Fruit fly (Drosophila melanogaster) whole organism, embryonic: Measurements from ENCODE around the gene CG11596.

ENCODE experiments used
- ATbp ChIP-seq: fragments of 200-800 bp; sonication (Bioruptor generic); optimal IDR thresholded peaks from 2 replicates; lab custom pipeline; 2017; ENCODE audit warnings: missing biosample characterization, mild to moderate bottlenecking, missing genetic modification characterization, missing genetic modification reagents
- Atf6 ChIP-seq: fragments of 200-800 bp; sonication (Bioruptor generic); IDR thresholded peaks from 2 replicates; pipeline ENCODE4 v1.3.6; 2022; ENCODE audit warnings: missing biosample characterization, missing genetic modification characterization
- CG11093 ChIP-seq: fragments of 200-800 bp; sonication (Bioruptor generic); IDR thresholded peaks from 3 replicates; pipeline ENCODE4 v1.3.6; 2022; ENCODE audit warnings: missing biosample characterization, missing genetic modification characterization
- CG12769 ChIP-seq: fragments of 200-800 bp; sonication (Bioruptor generic); optimal IDR thresholded peaks from 2 replicates; lab custom pipeline; 2019; ENCODE audit warnings: missing biosample characterization, mild to moderate bottlenecking, missing genetic modification characterization, moderate library complexity
- CG14965 ChIP-seq: fragments of 200-800 bp; sonication (Bioruptor generic); optimal IDR thresholded peaks from 2 replicates; lab custom pipeline; 2016; ENCODE audit warnings: missing biosample characterization, missing genetic modification characterization, borderline replicate concordance
- CG16813 ChIP-seq: fragments of 200-800 bp; sonication (Bioruptor generic); IDR thresholded peaks from 3 replicates; pipeline ENCODE4 v1.3.6; 2022; ENCODE audit warnings: missing biosample characterization, missing genetic modification characterization; ENCODE audit not compliant: partially characterized antibody
- CG17328 ChIP-seq: fragments of 200-800 bp; sonication (Bioruptor generic); IDR thresholded peaks from 2 replicates; pipeline ENCODE4 v1.3.6; 2022; ENCODE audit warnings: missing biosample characterization, missing genetic modification characterization
- CG18599 ChIP-seq: fragments of 200-800 bp; sonication (Bioruptor generic); optimal IDR thresholded peaks from 3 replicates; lab custom pipeline; 2017; ENCODE audit warnings: missing biosample characterization, missing genetic modification characterization, mild to moderate bottlenecking, moderate library complexity, missing genetic modification reagents
- CG2678 ChIP-seq: fragments of 200-800 bp; sonication (Bioruptor generic); optimal IDR thresholded peaks from 3 replicates; lab custom pipeline; 2019; ENCODE audit warnings: missing biosample characterization, mild to moderate bottlenecking, missing genetic modification characterization, moderate library complexity
- CG2712 ChIP-seq: fragments of 200-800 bp; optimal IDR thresholded peaks from 3 replicates; lab custom pipeline; 2019; ENCODE audit warnings: missing biosample characterization, mild to moderate bottlenecking, missing genetic modification characterization, moderate library complexity
- CG32767 ChIP-seq: fragments of 200-800 bp; sonication (Bioruptor generic); IDR thresholded peaks from 2 replicates; pipeline ENCODE4 v1.3.6; 2022; ENCODE audit warnings: missing biosample characterization, missing genetic modification characterization
- CG3407 ChIP-seq: fragments of 200-800 bp; sonication (Bioruptor generic); optimal IDR thresholded peaks from 2 replicates; lab custom pipeline; 2018; ENCODE audit warnings: missing biosample characterization, mild to moderate bottlenecking, missing genetic modification characterization
- CG3726 ChIP-seq: fragments of 200-800 bp; sonication (Bioruptor generic); IDR thresholded peaks from 3 replicates; pipeline ENCODE4, ENCODE4 v1.3.6; 2022; ENCODE audit warnings: missing biosample characterization, missing genetic modification characterization
- CG7786 ChIP-seq: fragments of 200-800 bp; sonication (Bioruptor generic); optimal IDR thresholded peaks from 2 replicates; lab custom pipeline; 2016; ENCODE audit warnings: missing biosample characterization, missing genetic modification characterization
- CG8089 ChIP-seq: fragments of 200-800 bp; sonication (Bioruptor generic); optimal IDR thresholded peaks from 3 replicates; lab custom pipeline; 2016; ENCODE audit warnings: missing biosample characterization, missing genetic modification characterization
- CG8388 ChIP-seq: fragments of 200-800 bp; sonication (Bioruptor generic); optimal IDR thresholded peaks from 2 replicates; lab custom pipeline; 2019; ENCODE audit warnings: missing biosample characterization, mild to moderate bottlenecking, missing genetic modification characterization, moderate library complexity
- D19B ChIP-seq: fragments of 200-800 bp; sonication (Bioruptor generic); optimal IDR thresholded peaks from 2 replicates; lab custom pipeline; 2017; ENCODE audit warnings: missing biosample characterization, mild to moderate bottlenecking, missing genetic modification characterization
- Fer1 ChIP-seq: fragments of 200-800 bp; sonication (Bioruptor generic); optimal IDR thresholded peaks from 2 replicates; lab custom pipeline; 2017; ENCODE audit warnings: missing biosample characterization, mild to moderate bottlenecking, missing genetic modification characterization
- Fer3 ChIP-seq: fragments of 200-800 bp; sonication (Bioruptor generic); optimal IDR thresholded peaks from 2 replicates; lab custom pipeline; 2018; ENCODE audit warnings: missing biosample characterization, mild to moderate bottlenecking, missing genetic modification characterization, moderate library complexity
- HLH3B ChIP-seq: fragments of 200-800 bp; sonication (Bioruptor generic); IDR thresholded peaks from 2 replicates; pipeline ENCODE4 v1.3.6; 2022; ENCODE audit warnings: missing biosample characterization, missing genetic modification characterization
- Hey ChIP-seq: fragments of 200-800 bp; sonication (Bioruptor generic); optimal IDR thresholded peaks from 3 replicates; lab custom pipeline; 2018; ENCODE audit warnings: missing biosample characterization, mild to moderate bottlenecking, missing genetic modification characterization
- Hr51 ChIP-seq, 2 experiments: fragments of 200-800 bp; sonication (Bioruptor generic); optimal IDR thresholded peaks; 2 replicates in 1 of 2; 3 replicates in 1 of 2; lab custom pipeline; 2016 to 2018; ENCODE audit warnings: missing biosample characterization in 2 of 2, missing genetic modification characterization in 2 of 2, mild to moderate bottlenecking in 1 of 2, moderate library complexity in 1 of 2
- MESR4 ChIP-seq: fragments of 200-800 bp; sonication (Bioruptor generic); optimal IDR thresholded peaks from 2 replicates; lab custom pipeline; 2018; ENCODE audit warnings: missing biosample characterization, mild to moderate bottlenecking, missing genetic modification characterization, moderate library complexity
- Mes4 ChIP-seq: fragments of 200-800 bp; sonication (Bioruptor generic); optimal IDR thresholded peaks from 2 replicates; lab custom pipeline; 2016; ENCODE audit warnings: missing biosample characterization, missing genetic modification characterization
- Poxn ChIP-seq: fragments of 200-800 bp; sonication (Bioruptor generic); IDR thresholded peaks from 2 replicates; pipeline ENCODE4 v1.3.6; 2022; ENCODE audit warnings: missing biosample characterization, missing genetic modification characterization
- abd-A ChIP-seq: fragments of 200-800 bp; sonication (Bioruptor generic); optimal IDR thresholded peaks from 3 replicates; lab custom pipeline; 2019; ENCODE audit warnings: missing biosample characterization, mild to moderate bottlenecking, missing genetic modification characterization, moderate library complexity
- bsh ChIP-seq, 2 experiments: fragments of 200-800 bp; sonication (Bioruptor generic); optimal IDR thresholded peaks; 2 replicates each; lab custom pipeline; 2017 to 2018; ENCODE audit warnings: mild to moderate bottlenecking in 2 of 2, missing biosample characterization in 2 of 2, missing genetic modification characterization in 2 of 2, moderate library complexity in 1 of 2
- croc ChIP-seq: fragments of 200-800 bp; sonication (Bioruptor generic); conservative IDR thresholded peaks from 3 replicates; pipeline ENCODE4 v1.3.6; 2022; ENCODE audit warnings: missing biosample characterization, missing genetic modification characterization
- dmrt11E ChIP-seq: fragments of 200-800 bp; sonication (Bioruptor generic); optimal IDR thresholded peaks from 3 replicates; lab custom pipeline; 2018; ENCODE audit warnings: missing biosample characterization, mild to moderate bottlenecking, missing genetic modification characterization, moderate library complexity
- grau ChIP-seq: fragments of 200-800 bp; optimal IDR thresholded peaks from 3 replicates; lab custom pipeline; 2019; ENCODE audit warnings: missing biosample characterization, mild to moderate bottlenecking, missing genetic modification characterization, moderate library complexity
- her ChIP-seq: fragments of 200-800 bp; sonication (Bioruptor generic); optimal IDR thresholded peaks from 2 replicates; lab custom pipeline; 2016; ENCODE audit warnings: missing biosample characterization, missing genetic modification characterization
- lmd ChIP-seq: fragments of 200-800 bp; sonication (Bioruptor generic); IDR thresholded peaks from 2 replicates; pipeline ENCODE4 v1.3.6; 2022; ENCODE audit warnings: missing biosample characterization, missing genetic modification characterization
- nau ChIP-seq: fragments of 200-800 bp; sonication (Bioruptor generic); optimal IDR thresholded peaks from 3 replicates; lab custom pipeline; 2017; ENCODE audit warnings: missing biosample characterization, mild to moderate bottlenecking, missing genetic modification characterization, missing genetic modification reagents
- nerfin-1 ChIP-seq: fragments of 200-800 bp; sonication (Bioruptor generic); optimal IDR thresholded peaks from 3 replicates; lab custom pipeline; 2019; ENCODE audit warnings: missing biosample characterization, mild to moderate bottlenecking, missing genetic modification characterization, moderate library complexity
- nmo ChIP-seq: fragments of 200-800 bp; sonication (Bioruptor generic); optimal IDR thresholded peaks from 2 replicates; lab custom pipeline; 2018; ENCODE audit warnings: missing biosample characterization, mild to moderate bottlenecking, missing genetic modification characterization, moderate library complexity
- org-1 ChIP-seq: fragments of 200-800 bp; sonication (Bioruptor generic); optimal IDR thresholded peaks from 2 replicates; lab custom pipeline; 2017; ENCODE audit warnings: missing biosample characterization, missing genetic modification characterization
- pho ChIP-seq: fragments of 200-800 bp; sonication (Bioruptor generic); optimal IDR thresholded peaks from 2 replicates; lab custom pipeline; 2016; ENCODE audit warnings: missing biosample characterization, missing genetic modification characterization
- pnt ChIP-seq: fragments of 200-800 bp; sonication (Bioruptor generic); optimal IDR thresholded peaks from 3 replicates; lab custom pipeline; 2016; ENCODE audit warnings: missing biosample characterization, missing genetic modification characterization
- ranshi ChIP-seq: fragments of 200-800 bp; sonication (Bioruptor generic); IDR thresholded peaks from 2 replicates; pipeline ENCODE4 v1.3.6; 2022; ENCODE audit warnings: missing biosample characterization, missing genetic modification characterization
- sd ChIP-seq: fragments of 200-800 bp; sonication (Bioruptor generic); optimal IDR thresholded peaks from 3 replicates; lab custom pipeline; 2018; ENCODE audit warnings: missing biosample characterization, mild to moderate bottlenecking, missing genetic modification characterization, moderate library complexity
- sens ChIP-seq: fragments of 200-800 bp; sonication (Bioruptor generic); peaks from one replicate; lab custom pipeline; 2016; ENCODE audit warnings: missing biosample characterization, missing genetic modification characterization
- shn ChIP-seq: fragments of 200-800 bp; sonication (Bioruptor generic); optimal IDR thresholded peaks from 3 replicates; lab custom pipeline; 2016; ENCODE audit warnings: missing biosample characterization, missing genetic modification characterization
- so ChIP-seq: fragments of 200-800 bp; sonication (Bioruptor generic); IDR thresholded peaks from 3 replicates; pipeline ENCODE4 v1.3.6; 2022; ENCODE audit warnings: missing biosample characterization, missing genetic modification characterization
- tin ChIP-seq: fragments of 200-800 bp; sonication (Bioruptor generic); optimal IDR thresholded peaks from 3 replicates; lab custom pipeline; 2016; ENCODE audit warnings: missing biosample characterization, missing genetic modification characterization
- toy ChIP-seq: fragments of 200-800 bp; sonication (Bioruptor generic); IDR thresholded peaks from 2 replicates; pipeline ENCODE4 v1.3.6; 2022; ENCODE audit warnings: missing biosample characterization, missing genetic modification characterization
- twi ChIP-seq: fragments of 200-800 bp; optimal IDR thresholded peaks from 2 replicates; lab custom pipeline; 2019; ENCODE audit warnings: missing biosample characterization, mild to moderate bottlenecking, missing genetic modification characterization, moderate library complexity
- zf30C ChIP-seq: fragments of 200-800 bp; sonication (Bioruptor generic); optimal IDR thresholded peaks from 3 replicates; lab custom pipeline; 2018; ENCODE audit warnings: missing biosample characterization, mild to moderate bottlenecking, missing genetic modification characterization

The CG11596 gene

DNA sequence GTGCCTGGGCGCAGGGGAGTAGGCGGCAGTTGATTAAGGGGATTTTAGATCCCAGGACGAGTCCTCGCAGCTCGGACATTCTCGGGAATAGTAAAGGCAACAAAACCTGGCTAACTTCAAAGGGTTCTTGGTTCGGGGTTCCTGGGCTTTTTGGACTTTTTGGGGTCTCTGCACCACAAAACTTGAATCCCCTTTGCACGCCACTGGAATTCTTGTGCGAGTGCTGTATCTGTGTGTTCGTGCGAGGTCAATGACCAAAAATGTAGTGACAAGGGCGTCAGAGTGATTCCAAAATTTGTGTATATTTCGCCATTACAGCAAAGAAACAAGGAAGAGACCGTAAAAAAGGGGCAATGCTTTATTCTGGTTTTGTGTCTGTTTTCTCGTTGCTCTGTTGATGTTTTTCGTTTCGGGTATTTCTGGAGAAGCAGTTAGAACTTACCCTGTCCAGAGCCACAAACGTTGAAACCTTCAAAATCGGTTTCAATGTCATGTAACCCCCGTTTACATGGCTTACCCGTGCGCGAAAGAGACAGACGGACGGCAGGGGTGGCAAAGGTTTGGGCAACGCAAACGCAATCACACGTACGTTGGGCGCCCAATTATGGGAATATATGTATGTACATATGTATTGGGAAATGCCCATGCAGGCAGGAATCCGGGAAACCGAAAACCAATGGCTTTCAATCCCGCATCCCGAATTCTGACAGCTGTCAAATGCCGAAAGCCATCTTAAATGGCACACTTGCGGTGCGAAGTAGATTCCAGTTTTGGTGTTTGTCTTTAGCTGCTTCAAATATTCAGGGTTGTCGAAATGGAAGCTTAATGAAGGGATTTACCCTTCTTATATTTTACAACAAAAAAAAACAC, 17.0 kb downstream of the CG11596 start (continued):
- TF ChIP-seq grau, result peak; percentile 52
- peak; percentile 98 for TF ChIP-seq nerfin-1 (tag; lab: Kevin White, UChicago)
- peak; percentile 60 for TF ChIP-seq CG2678 (tag; lab: Kevin White, UChicago)
- peak; percentile 18 for TF ChIP-seq CG3407
- TF ChIP-seq so (GFP tag; lab: Robert Waterston, UW), result 0 out of 3 replicates have a peak, but pooled peaks have one; percentile 6
- TF ChIP-seq CG17328 (GFP tag; lab: Robert Waterston, UW), result peak; percentile 44; the same call in 1 of the 2 replicates
- no peak for TF ChIP-seq toy (GFP tag; lab: Robert Waterston, UW)
- TF ChIP-seq nmo (GFP tag; lab: Kevin White, UChicago), result peak; percentile 14
- TF ChIP-seq CG8388 (GFP tag; lab: Kevin White, UChicago), result peak; percentile 62
- TF ChIP-seq CG2712 (tag; lab: Kevin White, UChicago), result peak; percentile 66
- peak; percentile 35; the same call in 1 of the 3 replicates for TF ChIP-seq CG11093 (GFP tag; lab: Robert Waterston, UW)
- TF ChIP-seq CG32767 (GFP tag; lab: Robert Waterston, UW), result 0 out of 2 replicates have a peak, but pooled peaks have one; percentile 8
- TF ChIP-seq Hey, result no peak
- no peak for TF ChIP-seq CG16813 (GFP tag; lab: Robert Waterston, UW)
- TF ChIP-seq tin, result peak; percentile 26
- TF ChIP-seq Poxn (GFP tag; lab: Robert Waterston, UW), result peak; percentile 22; the same call in 1 of the 2 replicates
- TF ChIP-seq zf30C (GFP tag; lab: Kevin White, UChicago), result no peak
- no peak for TF ChIP-seq CG3726 (GFP tag; lab: Robert Waterston, UW)
- TF ChIP-seq ranshi, result peak; percentile 69
- TF ChIP-seq HLH3B (GFP tag; lab: Robert Waterston, UW), result peak; percentile 53; the same call in 1 of the 2 replicates
- TF ChIP-seq bsh (GFP tag; optimal IDR thresholded peaks at IDR 0.05; lab: Kevin White, UChicago), result peak in 1 of 2 experiments; percentile 87
- peak; percentile 78 for TF ChIP-seq lmd (GFP tag; lab: Robert Waterston, UW)
- TF ChIP-seq Hr51 (GFP tag; optimal IDR thresholded peaks at IDR 0.05; lab: Kevin White, UChicago), result peak in 1 of 2 experiments; percentile 51
- TF ChIP-seq shn, result peak; percentile 31
- peak; percentile 51 for TF ChIP-seq Fer1 (GFP tag; lab: Kevin White, UChicago)
- TF ChIP-seq D19B, result no peak
- TF ChIP-seq CG18599 (GFP tag; lab: Kevin White, UChicago), result peak; percentile 77
- peak; percentile 50; the same call in 2 of the 3 replicates for TF ChIP-seq croc (GFP tag; lab: Robert Waterston, UW)
- TF ChIP-seq pho (GFP tag; lab: Kevin White, UChicago), result peak; percentile 14
- TF ChIP-seq CG7786 (GFP tag; lab: Kevin White, UChicago), result peak; percentile 55
- TF ChIP-seq twi (tag; lab: Kevin White, UChicago), result peak; percentile 28
- no peak for TF ChIP-seq nau (GFP tag; lab: Kevin White, UChicago)
- peak; percentile 5 for TF ChIP-seq abd-A
- peak; percentile 38; the same call in 1 of the 2 replicates for TF ChIP-seq Atf6 (GFP tag; lab: Robert Waterston, UW)
- TF ChIP-seq CG12769 (tag; lab: Kevin White, UChicago), result peak; percentile 44
- peak; percentile 8 for TF ChIP-seq pnt (GFP tag; lab: Kevin White, UChicago)
- peak; percentile 74 for TF ChIP-seq her (GFP tag; lab: Kevin White, UChicago)
- TF ChIP-seq dmrt11E, result peak; percentile 40
- peak; percentile 93 for TF ChIP-seq sens (GFP tag; lab: Kevin White, UChicago)
- TF ChIP-seq ATbp (GFP tag; lab: Kevin White, UChicago), result peak; percentile 60
- no peak for TF ChIP-seq MESR4 (GFP tag; lab: Kevin White, UChicago)
- peak; percentile 39 for TF ChIP-seq org-1
- TF ChIP-seq CG14965 (GFP tag; lab: Kevin White, UChicago), result no peak
- TF ChIP-seq sd (tag; lab: Kevin White, UChicago), result peak; percentile 22
- TF ChIP-seq CG8089 (GFP tag; lab: Kevin White, UChicago), result peak; percentile 16
- TF ChIP-seq Fer3 (tag; lab: Kevin White, UChicago), result peak; percentile 42
- peak; percentile 8 for TF ChIP-seq Mes4 (GFP tag; lab: Kevin White, UChicago)
